Fruit fly (Drosophila melanogaster) whole organism, adult: ENCODE data around the gene CG14715.

Source experiments
- CG11617 ChIP-seq: fragments of 200-800 bp; sonication (Bioruptor generic); optimal IDR thresholded peaks from 2 replicates; lab custom pipeline; 2017; ENCODE audit warnings: mild to moderate bottlenecking, missing biosample characterization, missing genetic modification reagents, missing genetic modification characterization
- CG12768 ChIP-seq: fragments of 200-800 bp; sonication (Bioruptor generic); optimal IDR thresholded peaks from 2 replicates; lab custom pipeline; 2017; ENCODE audit warnings: missing biosample characterization, missing genetic modification characterization, mild to moderate bottlenecking, moderate library complexity, missing genetic modification reagents
- CG14711 ChIP-seq: fragments of 200-800 bp; sonication (Bioruptor generic); optimal IDR thresholded peaks from 2 replicates; lab custom pipeline; 2018; ENCODE audit warnings: missing biosample characterization, mild to moderate bottlenecking, missing genetic modification characterization, moderate library complexity
- CG1620 ChIP-seq: fragments of 200-800 bp; sonication (Bioruptor generic); optimal IDR thresholded peaks from 2 replicates; lab custom pipeline; 2016; ENCODE audit warnings: missing biosample characterization, missing genetic modification characterization
- CG33017 ChIP-seq: fragments of 200-800 bp; sonication (Bioruptor generic); optimal IDR thresholded peaks from 2 replicates; lab custom pipeline; 2018; ENCODE audit warnings: missing biosample characterization, mild to moderate bottlenecking, missing genetic modification characterization, moderate library complexity
- CG5204 ChIP-seq: fragments of 200-800 bp; sonication (Bioruptor generic); optimal IDR thresholded peaks from 2 replicates; lab custom pipeline; 2016; ENCODE audit warnings: missing biosample characterization, missing genetic modification characterization
- CG7045 ChIP-seq: fragments of 200-800 bp; sonication (Bioruptor generic); optimal IDR thresholded peaks from 2 replicates; lab custom pipeline; 2017; ENCODE audit warnings: missing biosample characterization, mild to moderate bottlenecking, missing genetic modification characterization
- CG7101 ChIP-seq: fragments of 200-800 bp; sonication (Bioruptor generic); optimal IDR thresholded peaks from 2 replicates; lab custom pipeline; 2018; ENCODE audit warnings: missing biosample characterization, mild to moderate bottlenecking, missing genetic modification characterization, moderate library complexity
- Clk ChIP-seq: fragments of 200-800 bp; sonication (Bioruptor generic); optimal IDR thresholded peaks from 2 replicates; lab custom pipeline; 2017; ENCODE audit warnings: missing biosample characterization, missing genetic modification characterization
- Crg-1 ChIP-seq: fragments of 200-800 bp; sonication (Bioruptor generic); optimal IDR thresholded peaks from 2 replicates; lab custom pipeline; 2016; ENCODE audit warnings: missing biosample characterization, missing genetic modification characterization
- Mnt ChIP-seq: fragments of 200-800 bp; sonication (Bioruptor generic); optimal IDR thresholded peaks from 2 replicates; lab custom pipeline; 2016; ENCODE audit warnings: missing biosample characterization, mild to moderate bottlenecking, missing genetic modification characterization
- bab1 ChIP-seq: fragments of 200-800 bp; sonication (Bioruptor generic); optimal IDR thresholded peaks from 3 replicates; lab custom pipeline; 2019; ENCODE audit warnings: missing biosample characterization, mild to moderate bottlenecking, missing genetic modification characterization, moderate library complexity
- cic ChIP-seq: fragments of 200-800 bp; sonication (Bioruptor generic); optimal IDR thresholded peaks from 2 replicates; lab custom pipeline; 2017; ENCODE audit warnings: missing biosample characterization, mild to moderate bottlenecking, missing genetic modification characterization, moderate library complexity
- cnc ChIP-seq, 2 experiments: fragments of >200 bp; optimal IDR thresholded peaks; 2 replicates each; lab custom pipeline; 2017
- kay ChIP-seq: fragments of 200-800 bp; sonication (Bioruptor generic); peaks from one replicate; lab custom pipeline; 2016; ENCODE audit warnings: missing biosample characterization, missing genetic modification characterization, borderline replicate concordance
- ovo ChIP-seq: fragments of 200-800 bp; sonication (Bioruptor generic); optimal IDR thresholded peaks from 2 replicates; lab custom pipeline; 2016; ENCODE audit warnings: missing biosample characterization, missing genetic modification characterization
- pad ChIP-seq: fragments of 200-800 bp; sonication (Bioruptor generic); optimal IDR thresholded peaks from 3 replicates; lab custom pipeline; 2017; ENCODE audit warnings: missing biosample characterization, missing genetic modification characterization, mild to moderate bottlenecking, moderate library complexity, missing genetic modification reagents
- tj ChIP-seq: fragments of 200-800 bp; sonication (Bioruptor generic); optimal IDR thresholded peaks from 3 replicates; lab custom pipeline; 2017; ENCODE audit warnings: missing biosample characterization, mild to moderate bottlenecking, missing genetic modification characterization, moderate library complexity
- toe ChIP-seq: fragments of 200-800 bp; sonication (Bioruptor generic); optimal IDR thresholded peaks from 2 replicates; lab custom pipeline; 2016; ENCODE audit warnings: missing biosample characterization, missing genetic modification characterization

CG14715 gene

DNA sequence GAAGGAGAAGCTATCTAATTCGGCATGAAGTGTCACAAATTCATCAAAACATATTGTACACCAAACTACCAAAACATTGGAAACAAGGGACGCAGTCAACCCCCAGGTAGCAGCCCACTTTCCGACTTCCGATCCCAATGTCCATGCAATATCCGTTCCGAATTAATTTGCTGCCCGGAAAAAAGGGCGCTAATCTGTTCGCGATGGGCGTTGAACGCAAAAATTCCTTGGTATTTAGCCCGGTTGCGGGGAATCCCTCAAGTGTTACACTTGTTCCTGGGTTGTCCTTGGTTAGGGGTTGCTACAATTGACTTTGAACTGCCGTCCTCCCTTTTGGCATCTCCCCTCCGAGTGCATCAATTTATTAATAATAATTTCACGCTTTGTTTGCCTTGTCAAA lies 18.5 kb downstream of the CG14715 start:
- TF ChIP-seq tj (GFP tag; lab: Kevin White, UChicago) (no peak), CG7045 (GFP tag; lab: Kevin White, UChicago) (no peak), CG12768 (no peak), Crg-1 (no peak), cnc (optimal IDR thresholded peaks at IDR 0.05; lab: Kevin White, UChicago) (no peak), bab1 (GFP tag; lab: Kevin White, UChicago) (no peak), toe (GFP tag; lab: Kevin White, UChicago) (no peak), CG14711 (no peak)

DNA sequence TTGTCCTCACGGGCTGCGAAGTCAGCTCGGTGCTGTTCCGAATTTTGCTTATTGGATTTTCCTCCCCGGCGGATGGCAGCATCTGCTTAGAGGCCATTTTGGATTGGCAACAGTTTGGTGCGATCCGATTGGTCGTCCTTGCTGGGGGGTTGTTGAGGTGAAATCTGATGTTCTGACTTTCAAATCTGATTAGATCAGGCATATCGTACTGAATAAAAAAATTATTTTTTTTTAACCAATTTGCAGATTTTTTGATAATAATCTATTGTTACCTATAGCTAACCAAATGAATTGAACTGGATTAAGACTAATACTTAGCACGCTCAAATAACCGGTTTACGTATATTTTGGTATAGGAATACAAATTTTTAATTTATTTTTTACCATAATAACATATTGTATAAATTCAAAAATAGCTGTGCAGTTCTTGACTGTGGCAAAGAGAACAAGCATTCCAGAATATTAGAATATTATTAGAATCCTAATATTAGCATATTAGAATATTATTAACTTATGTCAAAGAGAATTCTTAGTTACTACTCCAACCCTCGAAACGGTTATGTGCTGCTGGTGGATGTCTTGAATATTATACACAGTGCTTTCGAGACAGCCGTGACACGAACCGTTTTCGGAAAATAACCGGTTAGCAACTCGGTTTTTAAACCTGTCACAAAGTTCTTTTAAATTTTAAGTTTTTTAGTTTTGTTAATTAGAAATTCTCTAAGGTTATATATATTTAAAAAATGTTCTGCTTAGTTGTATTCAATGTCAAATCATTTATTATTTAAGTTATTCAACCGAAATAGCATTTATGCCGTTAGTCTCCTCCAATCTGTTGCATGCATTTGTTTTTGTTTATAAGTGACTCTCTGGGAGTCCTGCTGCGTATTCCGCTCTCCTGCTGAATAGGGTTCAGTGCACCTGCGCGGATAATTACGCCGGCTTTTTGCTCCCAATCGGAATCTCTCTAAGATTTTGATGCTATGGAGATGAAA lies 20.6 kb downstream of the CG14715 start, which contains the start of gene Fer3:
Gene Fer3 (minus strand): TSS at position 1 of the 995 bp plus-strand sequence.
- TF ChIP-seq Crg-1 (no peak), bab1 (GFP tag; lab: Kevin White, UChicago) (no peak), tj (GFP tag; lab: Kevin White, UChicago) (no peak), CG1620 (GFP tag; lab: Kevin White, UChicago) (no peak), pad (GFP tag; lab: Kevin White, UChicago) (no peak), CG11617 (GFP tag; lab: Kevin White, UChicago) (no peak), cnc (optimal IDR thresholded peaks at IDR 0.05; lab: Kevin White, UChicago) (no peak), kay (GFP tag; lab: Kevin White, UChicago) (no peak), Mnt (GFP tag; lab: Kevin White, UChicago) (no peak), Clk (GFP tag; lab: Kevin White, UChicago) (no peak), ovo (no peak), CG7101 (tag; lab: Kevin White, UChicago) (no peak), CG5204 (no peak), cic (GFP tag; lab: Kevin White, UChicago) (no peak)

DNA sequence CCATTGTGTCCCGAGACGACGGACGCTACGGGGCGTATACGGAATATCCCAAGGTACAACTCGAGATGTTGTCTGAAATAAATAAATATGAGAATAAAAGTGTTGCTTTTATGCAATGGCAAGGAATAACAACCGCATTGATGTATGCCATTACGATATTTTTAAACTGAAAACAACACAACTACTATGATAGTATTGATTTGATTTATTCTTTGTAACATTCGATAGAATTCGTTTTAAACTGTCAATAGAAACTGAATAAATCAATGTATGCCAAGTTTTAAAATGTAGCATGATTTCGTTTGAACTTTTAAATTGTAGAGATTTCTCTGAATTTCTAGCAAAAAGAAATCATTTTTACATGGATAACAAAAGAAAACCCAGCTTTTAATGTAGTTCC lies 22.2 kb downstream of the CG14715 start, which contains the start of gene CG14717:
Gene CG14717 (plus strand): TSS at position 301 of the 400 bp plus-strand sequence.
- no peak for TF ChIP-seq CG1620 (GFP tag; lab: Kevin White, UChicago)
- no peak for TF ChIP-seq CG12768
- TF ChIP-seq CG7101 (tag; lab: Kevin White, UChicago), result no peak
- no peak for TF ChIP-seq Mnt (GFP tag; lab: Kevin White, UChicago)
- TF ChIP-seq cnc (optimal IDR thresholded peaks at IDR 0.05; lab: Kevin White, UChicago), result no peak
- no peak for TF ChIP-seq cic (GFP tag; lab: Kevin White, UChicago)
- TF ChIP-seq CG33017 (tag; lab: Kevin White, UChicago), result no peak
- TF ChIP-seq CG11617 (GFP tag; lab: Kevin White, UChicago), result no peak
- TF ChIP-seq Crg-1, result no peak
- no peak for TF ChIP-seq ovo
- TF ChIP-seq toe (GFP tag; lab: Kevin White, UChicago), result no peak

DNA sequence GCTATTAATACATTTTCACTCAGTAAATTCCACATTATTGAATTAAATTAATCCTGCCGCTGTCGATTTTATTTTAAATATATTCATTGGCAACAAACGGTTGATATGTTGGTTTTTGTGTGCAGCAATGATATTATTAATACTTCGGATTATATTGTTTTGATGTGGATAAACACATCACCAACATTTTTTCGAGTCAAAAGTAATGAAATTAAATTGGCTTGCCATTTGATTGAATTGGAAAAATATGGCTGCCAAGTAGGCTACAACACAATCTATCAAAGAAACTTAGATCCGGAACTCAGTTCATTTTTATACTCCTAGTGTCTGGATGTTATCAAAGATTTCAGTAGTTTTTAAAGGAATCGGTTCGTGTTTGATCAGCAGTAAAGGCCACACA lies 26.3 kb downstream of the CG14715 start, which contains the start of gene CG14718:
Gene CG14718 (plus strand): TSS at position 301 of the 400 bp plus-strand sequence.
- TF ChIP-seq CG1620 (GFP tag; lab: Kevin White, UChicago) (no peak), Crg-1 (no peak), CG11617 (GFP tag; lab: Kevin White, UChicago) (no peak)

DNA sequence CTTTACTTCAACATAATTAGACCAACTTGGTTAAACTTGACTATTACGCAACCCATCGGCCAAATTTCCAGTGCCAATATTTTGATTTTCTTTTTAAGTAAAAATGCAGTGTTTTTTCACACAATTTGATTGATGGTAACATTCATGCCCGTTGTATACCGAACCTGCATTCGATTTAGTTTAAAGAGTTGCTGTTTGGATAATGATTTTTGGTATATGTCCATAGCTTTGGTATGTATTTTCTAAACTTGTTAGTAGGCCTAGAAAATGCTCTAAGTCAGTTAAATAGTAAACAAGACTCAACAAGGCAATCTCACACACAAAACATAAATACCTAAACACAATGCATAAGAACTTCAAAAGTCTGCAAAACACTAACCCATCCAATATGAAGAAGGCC lies 29.7 kb downstream of the CG14715 start, which contains the start of gene I-t:
Gene I-t (plus strand): TSS at position 301 of the 400 bp plus-strand sequence.
- TF ChIP-seq Clk (GFP tag; lab: Kevin White, UChicago) (no peak), cic (GFP tag; lab: Kevin White, UChicago) (no peak), CG5204 (no peak), kay (GFP tag; lab: Kevin White, UChicago) (no peak), tj (GFP tag; lab: Kevin White, UChicago) (no peak), CG12768 (no peak), CG14711 (no peak), cnc (optimal IDR thresholded peaks at IDR 0.05; lab: Kevin White, UChicago) (no peak), CG7101 (tag; lab: Kevin White, UChicago) (no peak), ovo (no peak), Mnt (GFP tag; lab: Kevin White, UChicago) (no peak)

DNA sequence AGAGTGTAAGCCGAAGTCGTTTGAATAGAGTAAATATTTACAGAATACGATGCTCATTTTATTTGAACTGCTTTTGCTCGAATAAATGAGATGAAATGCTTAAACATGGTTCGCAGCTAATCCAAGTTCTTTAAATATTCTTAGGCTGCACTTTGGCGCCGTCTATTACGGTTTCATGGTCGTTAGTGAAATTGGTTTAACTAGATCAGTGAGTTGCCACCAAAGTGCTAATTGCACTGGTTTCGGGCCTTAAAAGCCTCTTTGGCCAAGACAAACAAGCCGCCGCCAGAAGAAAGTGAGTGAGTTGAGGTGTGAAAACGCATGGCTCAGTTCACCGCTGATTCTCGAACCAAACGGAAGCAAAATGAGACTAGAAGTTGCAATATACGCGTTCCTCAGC lies 37.4 kb downstream of the CG14715 start, which contains the start of gene CG14720:
Gene CG14720 (plus strand): TSS at position 301 of the 400 bp plus-strand sequence.
- no peak for TF ChIP-seq toe (GFP tag; lab: Kevin White, UChicago)
- TF ChIP-seq CG5204, result no peak
- no peak for TF ChIP-seq CG11617 (GFP tag; lab: Kevin White, UChicago)
- no peak for TF ChIP-seq ovo

DNA sequence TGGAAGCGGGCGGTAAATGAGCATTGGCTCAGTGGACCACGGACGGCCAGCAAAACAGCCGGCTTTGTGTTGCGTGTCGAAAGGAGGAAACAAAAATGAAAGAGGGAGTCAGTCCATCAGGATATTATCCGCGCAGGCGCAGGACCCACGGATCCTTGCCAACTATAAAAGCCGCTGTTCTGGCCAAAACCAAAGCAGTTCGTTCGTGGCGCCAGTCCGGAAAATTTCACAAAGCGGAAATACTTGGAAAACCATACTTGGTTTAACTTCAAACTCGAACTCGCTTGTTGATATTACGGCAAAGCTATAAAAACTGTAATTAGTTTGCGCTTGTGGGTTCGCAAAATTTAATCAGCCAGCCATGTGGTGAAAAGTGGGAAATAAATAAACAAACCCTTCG lies 47.6 kb downstream of the CG14715 start, which contains the start of gene CG12594:
Gene CG12594 (plus strand): TSS at position 142 of the 400 bp plus-strand sequence.
- TF ChIP-seq pad (GFP tag; lab: Kevin White, UChicago) (no peak), CG5204 (no peak), CG7101 (tag; lab: Kevin White, UChicago) (no peak), kay (GFP tag; lab: Kevin White, UChicago) (no peak), CG12768 (no peak), tj (GFP tag; lab: Kevin White, UChicago) (no peak)
